Worm (Caenorhabditis elegans) whole organism, L2 larva: Measurements from ENCODE around the gene egl-15.

Source experiments
- egl-27 ChIP-seq: sonication (generic microtip); optimal IDR thresholded peaks from 3 replicates; lab custom pipeline; 2017; ENCODE audit warnings: missing biosample characterization, missing genetic modification reagents, missing genetic modification characterization
- fos-1 ChIP-seq: fragments of 150-350 bp; optimal IDR thresholded peaks from 2 replicates; lab custom pipeline; 2014; ENCODE audit warnings: missing biosample characterization, missing genetic modification characterization
- gmeb-1 ChIP-seq: fragments of 150-350 bp; optimal IDR thresholded peaks from 2 replicates; lab custom pipeline; 2014; ENCODE audit warnings: missing biosample characterization, missing genetic modification characterization
- zag-1 ChIP-seq: fragments of 150-350 bp; optimal IDR thresholded peaks from 2 replicates; lab custom pipeline; 2014; ENCODE audit warnings: missing biosample characterization, missing genetic modification characterization

DNA sequence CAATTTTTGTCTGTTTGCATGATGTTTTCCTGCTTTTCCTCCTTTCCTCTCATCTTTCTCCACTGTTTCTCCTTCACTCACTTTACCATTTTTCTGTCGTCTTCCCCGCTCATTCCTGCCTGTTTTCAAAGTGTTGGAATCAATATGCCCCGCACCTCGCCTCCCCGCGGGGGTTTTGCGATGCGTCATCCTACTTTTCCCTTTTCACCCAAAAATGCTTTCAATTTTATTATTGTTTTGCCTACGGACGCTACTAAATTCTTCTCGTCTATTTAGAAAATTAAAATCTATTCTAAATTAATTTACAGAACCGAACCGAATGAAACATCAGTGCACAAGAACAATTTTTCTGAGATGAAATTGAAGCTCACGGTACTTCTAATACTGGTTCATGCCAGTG is 24.0 kb upstream of the egl-15 start, which contains the start of gene ver-3:
- no peak for TF ChIP-seq fos-1 (tag; lab: Kevin White, UChicago)
- TF ChIP-seq zag-1 (tag; lab: Kevin White, UChicago), result no peak
- TF ChIP-seq egl-27 (tag; lab: Kevin White, UChicago), result no peak
- no peak for TF ChIP-seq gmeb-1
